Fruit fly (Drosophila melanogaster): Measurements from ENCODE around the gene CG11504.

Gene CG11504

DNA sequence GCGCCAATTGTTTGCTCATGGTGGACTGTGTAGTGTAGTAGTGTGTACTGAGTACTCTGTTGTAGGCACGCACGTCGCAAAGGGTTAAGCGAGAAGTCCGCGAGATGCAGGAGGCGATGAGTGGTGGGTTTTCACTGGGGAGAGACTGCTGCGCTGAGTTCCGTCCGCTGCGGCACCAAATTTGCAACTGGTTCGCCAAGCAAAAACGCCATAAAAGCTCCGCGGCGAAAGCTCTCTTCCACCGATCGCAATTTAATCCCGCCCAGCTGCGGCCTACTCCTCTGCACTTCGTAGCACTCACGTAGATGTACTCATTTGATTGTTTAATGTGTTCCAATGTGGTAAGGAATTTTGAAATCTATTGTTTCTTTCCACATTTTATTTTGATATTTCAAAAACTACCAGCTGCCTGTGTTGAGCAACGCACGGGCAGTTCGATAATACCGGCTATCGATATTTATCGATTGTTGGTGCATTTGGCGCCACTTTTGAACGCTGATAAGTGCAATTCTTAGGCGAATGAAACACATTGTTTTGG lies 17.3 kb downstream of the CG11504 start, which contains the start of gene CG7920 (continued):
- TF ChIP-seq CG4617 (GFP tag; optimal IDR thresholded peaks at IDR 0.05; ENCODE audit: borderline replicate concordance) (no peak), pita (GFP tag; optimal IDR thresholded peaks at IDR 0.05) (no peak), nau (GFP tag; optimal IDR thresholded peaks at IDR 0.05) (peak; percentile 12), CG18262 (tag; optimal IDR thresholded peaks at IDR 0.05) (peak; percentile 51), abd-A (tag; optimal IDR thresholded peaks at IDR 0.05) (peak; percentile 37), aop (GFP tag; IDR thresholded peaks at IDR 0.05) (no peak), CG15479 (GFP tag; optimal IDR thresholded peaks at IDR 0.05) (no peak), H2.0 (GFP tag; IDR thresholded peaks at IDR 0.05) (no peak), ato (GFP tag; IDR thresholded peaks at IDR 0.05; ENCODE audit: partially characterized antibody) (peak; percentile 61; the same call in 1 of the 2 replicates), Oli (tag; optimal IDR thresholded peaks at IDR 0.05) (no peak), CG3407 (GFP tag; optimal IDR thresholded peaks at IDR 0.05) (no peak), CG9817 (tag; optimal IDR thresholded peaks at IDR 0.05) (no peak), BtbVII (GFP tag; optimal IDR thresholded peaks at IDR 0.05) (peak; percentile 48), CG1233 (GFP tag; optimal IDR thresholded peaks at IDR 0.05) (no peak), org-1 (GFP tag; optimal IDR thresholded peaks at IDR 0.05) (no peak), crol (GFP tag; IDR thresholded peaks at IDR 0.05) (0 out of 2 replicates have a peak, but pooled peaks have one; percentile 21), gfzf (GFP tag; optimal IDR thresholded peaks at IDR 0.05) (peak; percentile 48), lab (GFP tag; optimal IDR thresholded peaks at IDR 0.05) (peak; percentile 49), Lhr (GFP tag; optimal IDR thresholded peaks at IDR 0.05) (peak; percentile 30), btn (GFP tag; optimal IDR thresholded peaks at IDR 0.05) (no peak), corto (GFP tag; optimal IDR thresholded peaks at IDR 0.05) (no peak), hth (optimal IDR thresholded peaks at IDR 0.05) (no peak), MESR4 (GFP tag; optimal IDR thresholded peaks at IDR 0.05) (peak; percentile 26), CG1832 (GFP tag; optimal IDR thresholded peaks at IDR 0.05) (no peak), repo (GFP tag; optimal IDR thresholded peaks at IDR 0.05) (no peak), D19B (GFP tag; optimal IDR thresholded peaks at IDR 0.05) (no peak), knrl (GFP tag; IDR thresholded peaks at IDR 0.05; ENCODE audit: partially characterized antibody) (peak; percentile 76), Dref (GFP tag; IDR thresholded peaks at IDR 0.05) (peak; percentile 91), Camta (GFP tag; optimal IDR thresholded peaks at IDR 0.05) (no peak), CG8359 (GFP tag; optimal IDR thresholded peaks at IDR 0.05; ENCODE audit: borderline replicate concordance) (no peak), CG2129 (GFP tag; IDR thresholded peaks at IDR 0.05; ENCODE audit: partially characterized antibody) (peak; percentile 40), sob (GFP tag; IDR thresholded peaks at IDR 0.05) (peak; percentile 42; the same call in 1 of the 2 replicates), sd (tag; optimal IDR thresholded peaks at IDR 0.05) (peak; percentile 22), Mrtf (GFP tag; IDR thresholded peaks at IDR 0.05) (no peak), CHES-1-like (GFP tag; optimal IDR thresholded peaks at IDR 0.05) (peak; percentile 3), CG10321 (GFP tag; IDR thresholded peaks at IDR 0.05) (0 out of 2 replicates have a peak, but pooled peaks have one; percentile 27), CG12071 (GFP tag; optimal IDR thresholded peaks at IDR 0.05) (peak; percentile 24), gt (GFP tag; IDR thresholded peaks at IDR 0.05) (no peak), CG34376 (GFP tag; optimal IDR thresholded peaks at IDR 0.05) (peak; percentile 77), nerfin-1 (tag; optimal IDR thresholded peaks at IDR 0.05) (peak; percentile 2), CG11560 (tag; IDR thresholded peaks at IDR 0.05) (no peak), CG8765 (GFP tag; IDR thresholded peaks at IDR 0.05) (no peak), Nf-YB (GFP tag; optimal IDR thresholded peaks at IDR 0.05) (no peak), Ada2b (GFP tag; IDR thresholded peaks at IDR 0.05) (no peak), tx (GFP tag; optimal IDR thresholded peaks at IDR 0.05) (no peak), CG9797 (GFP tag; optimal IDR thresholded peaks at IDR 0.05) (peak; percentile 26), phol (tag; optimal IDR thresholded peaks at IDR 0.05) (peak; percentile 56), Ravus (GFP tag; IDR thresholded peaks at IDR 0.05) (no peak), slbo (GFP tag; IDR thresholded peaks at IDR 0.05) (peak; percentile 22; the same call in 1 of the 2 replicates), Drgx (GFP tag; IDR thresholded peaks at IDR 0.05) (peak; percentile 50; the same call in 1 of the 2 replicates)
